3 fruit fly cellular contexts compared by ENCODE assay signal in genomic region chr3R:25996197-25997005, dm6.
TF ChIP-seq lines count a peak whose summit lies in the region.

TSS of gene CG43116 (minus strand) at chr3R:25996996.

TF ChIP-seq in whole organism, embryonic, 481 proteins besides CTCF, POLR2A, EP300 and RAD21 (continued from another document and continues in another):
- TF ChIP-seq CG13123 (GFP tag; optimal IDR thresholded peaks at IDR 0.05; lab: Kevin White, UChicago) (peak; percentile 71), lola (GFP tag; optimal IDR thresholded peaks at IDR 0.05; lab: Kevin White, UChicago) (peak in 1 of 3 experiments; percentile 98), bowl (GFP tag; IDR thresholded peaks at IDR 0.05; lab: Robert Waterston, UW) (0 out of 2 replicates have a peak, but pooled peaks have one; percentile 17), hth (optimal IDR thresholded peaks at IDR 0.05; lab: Kevin White, UChicago) (no peak), gt (GFP tag; IDR thresholded peaks at IDR 0.05; lab: Robert Waterston, UW) (peak; percentile 77), CG7963 (GFP tag; IDR thresholded peaks at IDR 0.05; lab: Robert Waterston, UW; ENCODE audit: partially characterized antibody) (no peak), ranshi (GFP tag; IDR thresholded peaks at IDR 0.05; lab: Robert Waterston, UW) (peak; percentile 79), da (GFP tag; optimal IDR thresholded peaks at IDR 0.05; lab: Kevin White, UChicago) (peak; percentile 33), CG13424 (tag; optimal IDR thresholded peaks at IDR 0.05; lab: Kevin White, UChicago) (peak; percentile 88), Dbx (GFP tag; IDR thresholded peaks at IDR 0.05; lab: Robert Waterston, UW) (no peak), CG2712 (tag; optimal IDR thresholded peaks at IDR 0.05; lab: Kevin White, UChicago) (peak; percentile 97), fu2 (GFP tag; optimal IDR thresholded peaks at IDR 0.05; lab: Kevin White, UChicago) (no peak), mld (GFP tag; IDR thresholded peaks at IDR 0.05; lab: Robert Waterston, UW; ENCODE audit: partially characterized antibody) (no peak), her (GFP tag; optimal IDR thresholded peaks at IDR 0.05; lab: Kevin White, UChicago) (no peak), Taf1 (GFP tag; IDR thresholded peaks at IDR 0.05; lab: Robert Waterston, UW) (no peak), CG15514 (GFP tag; optimal IDR thresholded peaks at IDR 0.05; lab: Kevin White, UChicago) (no peak), Ptx1 (GFP tag; IDR thresholded peaks at IDR 0.05; lab: Robert Waterston, UW) (peak; percentile 80), CG34376 (GFP tag; optimal IDR thresholded peaks at IDR 0.05; lab: Kevin White, UChicago) (no peak), tap (tag; optimal IDR thresholded peaks at IDR 0.05; lab: Kevin White, UChicago) (peak; percentile 80), CG30431 (GFP tag; optimal IDR thresholded peaks at IDR 0.05; lab: Kevin White, UChicago) (peak; percentile 89), CG16815 (GFP tag; optimal IDR thresholded peaks at IDR 0.05; lab: Kevin White, UChicago) (peak; percentile 94), Bteb2 (GFP tag; optimal IDR thresholded peaks at IDR 0.05; lab: Kevin White, UChicago) (peak; percentile 24), CG1024 (GFP tag; IDR thresholded peaks at IDR 0.05; lab: Robert Waterston, UW) (peak; percentile 64), dati (GFP tag; IDR thresholded peaks at IDR 0.05; lab: Robert Waterston, UW) (peak; percentile 65; the same call in 1 of the 2 replicates), ind (GFP tag; optimal IDR thresholded peaks at IDR 0.05; lab: Kevin White, UChicago) (no peak), jigr1 (GFP tag; IDR thresholded peaks at IDR 0.05; lab: Robert Waterston, UW) (0 out of 3 replicates have a peak, but pooled peaks have one; percentile 14), HLH3B (GFP tag; IDR thresholded peaks at IDR 0.05; lab: Robert Waterston, UW) (peak; percentile 83), CG11696 (GFP tag; IDR thresholded peaks at IDR 0.05; lab: Robert Waterston, UW) (0 out of 2 replicates have a peak, but pooled peaks have one; percentile 37), B-H1 (GFP tag; IDR thresholded peaks at IDR 0.05; lab: Robert Waterston, UW) (peak; percentile 56), Drgx (GFP tag; IDR thresholded peaks at IDR 0.05; lab: Robert Waterston, UW) (peak; percentile 83), trh (GFP tag; optimal IDR thresholded peaks at IDR 0.05; lab: Kevin White, UChicago) (peak; percentile 59), CG9609 (GFP tag; optimal IDR thresholded peaks at IDR 0.05; lab: Kevin White, UChicago) (peak; percentile 50), nom (GFP tag; optimal IDR thresholded peaks at IDR 0.05; lab: Kevin White, UChicago) (peak; percentile 94), insv (GFP tag; optimal IDR thresholded peaks at IDR 0.05; lab: Kevin White, UChicago) (peak in 1 of 2 experiments; percentile 8), CG11085 (GFP tag; IDR thresholded peaks at IDR 0.05; lab: Robert Waterston, UW) (peak; percentile 55; the same call in 1 of the 2 replicates), croc (GFP tag; conservative IDR thresholded peaks at IDR 0.05; lab: Robert Waterston, UW) (peak; percentile 92), CG12155 (GFP tag; optimal IDR thresholded peaks at IDR 0.05; lab: Kevin White, UChicago) (peak; percentile 69), Opbp (GFP tag; IDR thresholded peaks at IDR 0.05; lab: Robert Waterston, UW; ENCODE audit: partially characterized antibody) (no peak), CG8281 (tag; optimal IDR thresholded peaks at IDR 0.05; lab: Kevin White, UChicago) (peak; percentile 18), CG10431 (GFP tag; optimal IDR thresholded peaks at IDR 0.05; lab: Kevin White, UChicago) (no peak), eve (GFP tag; optimal IDR thresholded peaks at IDR 0.05; lab: Kevin White, UChicago) (no peak), danr (GFP tag; IDR thresholded peaks at IDR 0.05; lab: Robert Waterston, UW) (peak; percentile 73), trem (tag; optimal IDR thresholded peaks at IDR 0.05; lab: Kevin White, UChicago) (peak; percentile 96)

TF ChIP-seq in whole organism, prepupa, 60 proteins besides CTCF, POLR2A, EP300 and RAD21 (continued from another document):
- peak; percentile 96 for TF ChIP-seq dsx (GFP tag; optimal IDR thresholded peaks at IDR 0.05; lab: Kevin White, UChicago; ENCODE audit: poor library complexity, severe bottlenecking)
- TF ChIP-seq achi (GFP tag; optimal IDR thresholded peaks at IDR 0.05; lab: Kevin White, UChicago), result peak; percentile 92
- TF ChIP-seq topi (GFP tag; optimal IDR thresholded peaks at IDR 0.05; lab: Kevin White, UChicago), result peak; percentile 94
- TF ChIP-seq CG3032 (tag; optimal IDR thresholded peaks at IDR 0.05; lab: Kevin White, UChicago), result peak; percentile 97
- TF ChIP-seq CG6854 (GFP tag; optimal IDR thresholded peaks at IDR 0.05; lab: Kevin White, UChicago), result peak; percentile 82
- TF ChIP-seq CG8632 (GFP tag; optimal IDR thresholded peaks at IDR 0.05; lab: Kevin White, UChicago), result peak; percentile 93
- TF ChIP-seq CG10631 (GFP tag; optimal IDR thresholded peaks at IDR 0.05; lab: Kevin White, UChicago), result peak; percentile 96
- peak; percentile 94 for TF ChIP-seq fd59A (GFP tag; optimal IDR thresholded peaks at IDR 0.05; lab: Kevin White, UChicago)
- TF ChIP-seq Sox15 (GFP tag; optimal IDR thresholded peaks at IDR 0.05; lab: Kevin White, UChicago), result peak; percentile 90
- TF ChIP-seq CG6276 (GFP tag; optimal IDR thresholded peaks at IDR 0.05; lab: Kevin White, UChicago), result no peak
- TF ChIP-seq CG1621 (tag; optimal IDR thresholded peaks at IDR 0.05; lab: Kevin White, UChicago), result peak; percentile 94
- peak; percentile 77 for TF ChIP-seq CG8319 (GFP tag; optimal IDR thresholded peaks at IDR 0.05; lab: Kevin White, UChicago)
- TF ChIP-seq esn (GFP tag; optimal IDR thresholded peaks at IDR 0.05; lab: Kevin White, UChicago), result peak; percentile 95
- peak; percentile 99 for TF ChIP-seq Eip78C (GFP tag; lab: Kevin White, UChicago)
- TF ChIP-seq OdsH (GFP tag; optimal IDR thresholded peaks at IDR 0.05; lab: Kevin White, UChicago), result peak; percentile 95
- TF ChIP-seq Hr38 (GFP tag; optimal IDR thresholded peaks at IDR 0.05; lab: Kevin White, UChicago), result no peak
- peak; percentile 93 for TF ChIP-seq CG34406 (GFP tag; optimal IDR thresholded peaks at IDR 0.05; lab: Kevin White, UChicago)
- TF ChIP-seq fd85E (GFP tag; optimal IDR thresholded peaks at IDR 0.05; lab: Kevin White, UChicago), result peak; percentile 89
- TF ChIP-seq CG6163 (GFP tag; IDR thresholded peaks at IDR 0.05; lab: Robert Waterston, UW), result peak; percentile 96
- TF ChIP-seq Hr4 (GFP tag; optimal IDR thresholded peaks at IDR 0.05; lab: Kevin White, UChicago), result peak; percentile 86
- TF ChIP-seq dac (GFP tag; optimal IDR thresholded peaks at IDR 0.05; lab: Kevin White, UChicago), result peak; percentile 62
- TF ChIP-seq Met (GFP tag; optimal IDR thresholded peaks at IDR 0.05; lab: Kevin White, UChicago), result peak; percentile 94
- TF ChIP-seq CG16779 (tag; optimal IDR thresholded peaks at IDR 0.05; lab: Kevin White, UChicago), result no peak
- no peak for TF ChIP-seq Ets21C (GFP tag; optimal IDR thresholded peaks at IDR 0.05; lab: Kevin White, UChicago)
- TF ChIP-seq Smox (GFP tag; optimal IDR thresholded peaks at IDR 0.05; lab: Kevin White, UChicago), result peak; percentile 94
- TF ChIP-seq Sox14 (GFP tag; optimal IDR thresholded peaks at IDR 0.05; lab: Kevin White, UChicago), result peak; percentile 94
- TF ChIP-seq Hr39 (GFP tag; optimal IDR thresholded peaks at IDR 0.05; lab: Kevin White, UChicago), result peak; percentile 87
- TF ChIP-seq Blimp-1 (GFP tag; optimal IDR thresholded peaks at IDR 0.05; lab: Kevin White, UChicago), result peak; percentile 76
- TF ChIP-seq CG6792 (GFP tag; optimal IDR thresholded peaks at IDR 0.05; lab: Kevin White, UChicago), result peak; percentile 96
- peak; percentile 94 for TF ChIP-seq Sox102F (GFP tag; optimal IDR thresholded peaks at IDR 0.05; lab: Kevin White, UChicago)
- TF ChIP-seq CG9139 (GFP tag; optimal IDR thresholded peaks at IDR 0.05; lab: Kevin White, UChicago), result peak; percentile 91
- peak; percentile 92 for TF ChIP-seq CG11762 (GFP tag; optimal IDR thresholded peaks at IDR 0.05; lab: Kevin White, UChicago; ENCODE audit: insufficient read depth)
- TF ChIP-seq vri (GFP tag; optimal IDR thresholded peaks at IDR 0.05; lab: Kevin White, UChicago), result no peak
- peak; percentile 92 for TF ChIP-seq CG11902 (GFP tag; optimal IDR thresholded peaks at IDR 0.05; lab: Kevin White, UChicago)
- TF ChIP-seq salr (GFP tag; optimal IDR thresholded peaks at IDR 0.05; lab: Kevin White, UChicago), result peak in 1 of 2 experiments; percentile 90
- peak; percentile 72 for TF ChIP-seq Gug (GFP tag; IDR thresholded peaks at IDR 0.05; lab: Robert Waterston, UW)

TF ChIP-seq in whole organism, wandering third instar larva, 38 proteins besides CTCF, POLR2A, EP300 and RAD21 (continued from another document):
- TF ChIP-seq OdsH (GFP tag; optimal IDR thresholded peaks at IDR 0.05; lab: Kevin White, UChicago) (peak; percentile 92), Abd-B (GFP tag; optimal IDR thresholded peaks at IDR 0.05; lab: Kevin White, UChicago) (no peak), Myc (optimal IDR thresholded peaks at IDR 0.05; lab: Kevin White, UChicago) (no peak), dmrt93B (GFP tag; optimal IDR thresholded peaks at IDR 0.05; lab: Kevin White, UChicago) (peak; percentile 88), Dif (GFP tag; optimal IDR thresholded peaks at IDR 0.05; lab: Kevin White, UChicago; ENCODE audit: partially characterized antibody) (peak; percentile 78), Sp1 (GFP tag; optimal IDR thresholded peaks at IDR 0.05; lab: Kevin White, UChicago) (peak; percentile 92), CG32264 (GFP tag; optimal IDR thresholded peaks at IDR 0.05; lab: Kevin White, UChicago) (peak; percentile 76), dsf (GFP tag; optimal IDR thresholded peaks at IDR 0.05; lab: Kevin White, UChicago; ENCODE audit: borderline replicate concordance) (peak; percentile 45)
